Worm (Caenorhabditis elegans): ENCODE data around the gene srx-56.

srx-56 gene

ce11 chrV:7374090-7374489, at the start of gene srx-56:
srx-56 (plus strand) TSS chrV:7374390.
- TF ChIP-seq C34F6.9 (tag; optimal IDR thresholded peaks at IDR 0.05) (no peak), nhr-129 (tag; optimal IDR thresholded peaks at IDR 0.05) (no peak), unc-55 (GFP tag; optimal IDR thresholded peaks at IDR 0.05) (no peak), ztf-11 (tag; optimal IDR thresholded peaks at IDR 0.05) (no peak), alr-1 (tag; optimal IDR thresholded peaks at IDR 0.05) (no peak), sma-3 (GFP tag; optimal IDR thresholded peaks at IDR 0.05) (no peak), dmd-4 (tag; optimal IDR thresholded peaks at IDR 0.05) (no peak), mab-5 (tag; optimal IDR thresholded peaks at IDR 0.05) (no peak), ztf-4 (tag; optimal IDR thresholded peaks at IDR 0.05) (no peak), unc-39 (tag; optimal IDR thresholded peaks at IDR 0.05) (no peak), nhr-11 (tag; optimal IDR thresholded peaks at IDR 0.05) (no peak), nhr-21 (tag; optimal IDR thresholded peaks at IDR 0.05) (no peak)

- no peak for TF ChIP-seq lin-39 (tag; optimal IDR thresholded peaks at IDR 0.05)
- TF ChIP-seq ztf-11 (tag; optimal IDR thresholded peaks at IDR 0.05) = no peak
- TF ChIP-seq skn-1 (tag; optimal IDR thresholded peaks at IDR 0.05) = no peak
- TF ChIP-seq nhr-21 (tag; optimal IDR thresholded peaks at IDR 0.05) = no peak
- no peak for TF ChIP-seq sma-3 (GFP tag; optimal IDR thresholded peaks at IDR 0.05)
- TF ChIP-seq unc-55 (GFP tag; optimal IDR thresholded peaks at IDR 0.05) = no peak
- TF ChIP-seq ceh-82 (tag; optimal IDR thresholded peaks at IDR 0.05) = no peak
- no peak for TF ChIP-seq nhr-11 (tag; optimal IDR thresholded peaks at IDR 0.05)
- TF ChIP-seq nhr-6 (tag; optimal IDR thresholded peaks at IDR 0.05) = no peak
These were observed 48.9 kb upstream of the srx-56 start, which contains the start of gene srx-92 for ce11 chrV:7325285-7325684. srx-92 (minus strand) TSS chrV:7325385.

ce11 chrV:7326928-7327327, 47.3 kb upstream of the srx-56 start, which contains the start of gene F10G2.4:
F10G2.4 (plus strand) TSS chrV:7327228.
- no peak for TF ChIP-seq crh-2 (tag; optimal IDR thresholded peaks at IDR 0.05)
- TF ChIP-seq snpc-4 (tag; optimal IDR thresholded peaks at IDR 0.05) = no peak
- TF ChIP-seq C34F6.9 (tag; optimal IDR thresholded peaks at IDR 0.05) = no peak
- no peak for TF ChIP-seq lsy-2 (tag; optimal IDR thresholded peaks at IDR 0.05)
- no peak for TF ChIP-seq egl-27 (tag; optimal IDR thresholded peaks at IDR 0.05)
- TF ChIP-seq nhr-11 (tag; optimal IDR thresholded peaks at IDR 0.05) = no peak
- TF ChIP-seq unc-62 (GFP tag; optimal IDR thresholded peaks at IDR 0.05) = no peak
- no peak for TF ChIP-seq alr-1 (tag; optimal IDR thresholded peaks at IDR 0.05)
- no peak for TF ChIP-seq zag-1 (tag; optimal IDR thresholded peaks at IDR 0.05)
- no peak for TF ChIP-seq nhr-12 (tag; optimal IDR thresholded peaks at IDR 0.05)
- no peak for TF ChIP-seq elt-1 (tag; optimal IDR thresholded peaks at IDR 0.05)
- TF ChIP-seq nhr-237 (tag; optimal IDR thresholded peaks at IDR 0.05) = no peak
- no peak for TF ChIP-seq ama-1 (optimal IDR thresholded peaks at IDR 0.05)
- no peak for TF ChIP-seq lin-39 (tag; optimal IDR thresholded peaks at IDR 0.05)
- TF ChIP-seq ztf-11 (tag; optimal IDR thresholded peaks at IDR 0.05) = no peak
- no peak for TF ChIP-seq nhr-23 (tag; optimal IDR thresholded peaks at IDR 0.05)
- TF ChIP-seq mdl-1 (tag; optimal IDR thresholded peaks at IDR 0.05) = no peak
- no peak for TF ChIP-seq R02D3.7 (tag; optimal IDR thresholded peaks at IDR 0.05)

- TF ChIP-seq fos-1 (tag; optimal IDR thresholded peaks at IDR 0.05) (no peak), blmp-1 (tag; optimal IDR thresholded peaks at IDR 0.05; ENCODE audit: insufficient read depth) (no peak), nhr-25 (tag; optimal IDR thresholded peaks at IDR 0.05) (no peak), C34F6.9 (tag; optimal IDR thresholded peaks at IDR 0.05) (no peak), dmd-4 (tag; optimal IDR thresholded peaks at IDR 0.05) (no peak), F13H6.1 (tag; optimal IDR thresholded peaks at IDR 0.05) (no peak), peb-1 (tag; optimal IDR thresholded peaks at IDR 0.05) (no peak), ceh-82 (tag; optimal IDR thresholded peaks at IDR 0.05) (no peak), alr-1 (tag; optimal IDR thresholded peaks at IDR 0.05) (no peak), lsy-2 (tag; optimal IDR thresholded peaks at IDR 0.05) (no peak), ztf-1 (GFP tag; conservative IDR thresholded peaks at IDR 0.05) (no peak)
These were observed 46.1 kb upstream of the srx-56 start, which contains the start of gene clec-7 for ce11 chrV:7328092-7328491. clec-7 (plus strand) TSS chrV:7328392.

- TF ChIP-seq dmd-4 (tag; optimal IDR thresholded peaks at IDR 0.05) (no peak), unc-62 (GFP tag; optimal IDR thresholded peaks at IDR 0.05) (no peak), F13H6.1 (tag; optimal IDR thresholded peaks at IDR 0.05) (no peak), mbf-1 (tag; optimal IDR thresholded peaks at IDR 0.05) (no peak), zag-1 (tag; optimal IDR thresholded peaks at IDR 0.05) (no peak), lin-11 (tag; optimal IDR thresholded peaks at IDR 0.05) (no peak), Y55F3AM.14 (GFP tag; optimal IDR thresholded peaks at IDR 0.05) (no peak), nhr-23 (tag; optimal IDR thresholded peaks at IDR 0.05) (no peak), egl-27 (tag; optimal IDR thresholded peaks at IDR 0.05) (no peak), C34F6.9 (tag; optimal IDR thresholded peaks at IDR 0.05) (no peak)
These were observed 43.3 kb upstream of the srx-56 start, which contains the start of gene F10G2.2 for ce11 chrV:7330868-7331267. F10G2.2 (plus strand) TSS chrV:7331168.
